Worm (Caenorhabditis elegans) whole organism, L3 larva: Measurements from ENCODE around the gene C07E3.3.

ENCODE experiments used
- R02D3.7 ChIP-seq: fragments of 150-350 bp; optimal IDR thresholded peaks from 2 replicates; lab custom pipeline; 2014; ENCODE audit warnings: missing biosample characterization, missing genetic modification characterization
- ZK546.5 ChIP-seq: sonication (generic microtip); optimal IDR thresholded peaks from 2 replicates; lab custom pipeline; 2017; ENCODE audit warnings: missing biosample characterization, missing genetic modification characterization
- aly-2 ChIP-seq: fragments of 150-350 bp; optimal IDR thresholded peaks from 2 replicates; lab custom pipeline; 2014; ENCODE audit warnings: missing biosample characterization, missing genetic modification characterization
- ama-1 ChIP-seq: fragments of 150-350 bp; optimal IDR thresholded peaks from 2 replicates; lab custom pipeline; 2018
- ceh-28 ChIP-seq: fragments of 150-350 bp; optimal IDR thresholded peaks from 2 replicates; lab custom pipeline; 2014; ENCODE audit warnings: missing biosample characterization, missing genetic modification reagents, missing genetic modification characterization
- ceh-9 ChIP-seq: sonication (generic microtip); optimal IDR thresholded peaks from 2 replicates; lab custom pipeline; 2018; ENCODE audit warnings: missing biosample characterization, missing genetic modification characterization
- daf-12 ChIP-seq: fragments of 150-350 bp; optimal IDR thresholded peaks from 2 replicates; lab custom pipeline; 2014; ENCODE audit warnings: missing biosample characterization, missing genetic modification reagents, missing genetic modification characterization
- elt-2 ChIP-seq: sonication (generic microtip); optimal IDR thresholded peaks from 2 replicates; lab custom pipeline; 2016; ENCODE audit warnings: missing genetic modification reagents, mild to moderate bottlenecking, missing genetic modification characterization, missing compliant biosample characterization
- elt-3 ChIP-seq, 3 experiments: fragments of 150-350 bp in 1 of 3; sonication (generic microtip) in 2 of 3; optimal IDR thresholded peaks; 2 replicates in 2 of 3; 4 replicates in 1 of 3; lab custom pipeline; 2014 to 2017; ENCODE audit warnings: missing biosample characterization in 3 of 3, missing genetic modification characterization in 3 of 3
- eor-1 ChIP-seq, 2 experiments: fragments of 150-350 bp; optimal IDR thresholded peaks; 2 replicates each; lab custom pipeline; 2014 to 2018; ENCODE audit warnings: missing biosample characterization in 2 of 2, missing genetic modification characterization in 2 of 2
- fkh-10 ChIP-seq: sonication (generic microtip); optimal IDR thresholded peaks from 2 replicates; lab custom pipeline; 2017; ENCODE audit warnings: missing biosample characterization, missing genetic modification reagents, missing genetic modification characterization
- fkh-2 ChIP-seq: fragments of 150-350 bp; optimal IDR thresholded peaks from 2 replicates; lab custom pipeline; 2014; ENCODE audit warnings: missing biosample characterization, missing genetic modification reagents, missing genetic modification characterization
- hmg-11 ChIP-seq: sonication (generic microtip); optimal IDR thresholded peaks from 2 replicates; lab custom pipeline; 2016; ENCODE audit warnings: missing genetic modification characterization, missing compliant biosample characterization
- lin-15B ChIP-seq: fragments of 150-350 bp; optimal IDR thresholded peaks from 2 replicates; lab custom pipeline; 2014; ENCODE audit warnings: missing biosample characterization, missing genetic modification characterization
- lsy-12 ChIP-seq: sonication (generic microtip); optimal IDR thresholded peaks from 2 replicates; lab custom pipeline; 2016; ENCODE audit warnings: mild to moderate bottlenecking, missing genetic modification characterization, missing compliant biosample characterization
- mdl-1 ChIP-seq: fragments of 150-350 bp; optimal IDR thresholded peaks from 2 replicates; lab custom pipeline; 2014; ENCODE audit warnings: missing biosample characterization, missing genetic modification characterization
- mml-1 ChIP-seq: fragments of 150-350 bp; sonication (generic microtip); optimal IDR thresholded peaks from 3 replicates; lab custom pipeline; 2014; ENCODE audit warnings: missing biosample characterization, missing genetic modification characterization
- nfya-1 ChIP-seq: sonication (generic microtip); optimal IDR thresholded peaks from 2 replicates; lab custom pipeline; 2017; ENCODE audit warnings: missing genetic modification characterization, mild to moderate bottlenecking, missing compliant biosample characterization, antibody characterized with exemption, moderate library complexity; ENCODE audit not compliant: insufficient read depth
- nhr-11 ChIP-seq: fragments of 150-350 bp; optimal IDR thresholded peaks from 2 replicates; lab custom pipeline; 2014; ENCODE audit warnings: missing biosample characterization, missing genetic modification characterization
- nhr-12 ChIP-seq: fragments of 150-350 bp; optimal IDR thresholded peaks from 2 replicates; lab custom pipeline; 2014; ENCODE audit warnings: missing biosample characterization, missing genetic modification characterization
- nhr-23 ChIP-seq: fragments of 150-350 bp; optimal IDR thresholded peaks from 2 replicates; lab custom pipeline; 2014; ENCODE audit warnings: missing biosample characterization, missing genetic modification reagents, missing genetic modification characterization
- nhr-237 ChIP-seq: fragments of 150-350 bp; optimal IDR thresholded peaks from 2 replicates; lab custom pipeline; 2014; ENCODE audit warnings: missing biosample characterization, missing genetic modification characterization
- nhr-25 ChIP-seq: sonication (generic microtip); optimal IDR thresholded peaks from 2 replicates; lab custom pipeline; 2017; ENCODE audit warnings: missing biosample characterization, missing genetic modification characterization
- nhr-43 ChIP-seq: sonication (generic microtip); optimal IDR thresholded peaks from 2 replicates; lab custom pipeline; 2016; ENCODE audit warnings: mild to moderate bottlenecking, missing genetic modification characterization, missing compliant biosample characterization; ENCODE audit not compliant: poor library complexity, severe bottlenecking
- nhr-67 ChIP-seq: fragments of 150-350 bp; optimal IDR thresholded peaks from 2 replicates; lab custom pipeline; 2014; ENCODE audit warnings: missing biosample characterization, missing genetic modification characterization
- nhr-76 ChIP-seq: fragments of 150-350 bp; sonication (generic microtip); optimal IDR thresholded peaks from 5 replicates; lab custom pipeline; 2014; ENCODE audit warnings: missing biosample characterization, missing genetic modification characterization
- pha-4 ChIP-seq: fragments of 150-350 bp; optimal IDR thresholded peaks from 2 replicates; lab custom pipeline; 2014; ENCODE audit warnings: missing biosample characterization, missing genetic modification reagents, missing genetic modification characterization
- sea-2 ChIP-seq: fragments of 150-350 bp; sonication (generic microtip); optimal IDR thresholded peaks from 4 replicates; lab custom pipeline; 2014; ENCODE audit warnings: missing biosample characterization, missing genetic modification reagents, missing genetic modification characterization
- skn-1 ChIP-seq: fragments of 150-350 bp; optimal IDR thresholded peaks from 2 replicates; lab custom pipeline; 2014; ENCODE audit warnings: missing biosample characterization, missing genetic modification characterization
- snpc-4 ChIP-seq: fragments of 150-350 bp; optimal IDR thresholded peaks from 2 replicates; lab custom pipeline; 2014; ENCODE audit warnings: missing biosample characterization, missing genetic modification characterization
- tbx-2 ChIP-seq: sonication (generic microtip); optimal IDR thresholded peaks from 2 replicates; lab custom pipeline; 2016; ENCODE audit warnings: mild to moderate bottlenecking, missing genetic modification characterization, missing compliant biosample characterization
- unc-62 ChIP-seq: fragments of 150-350 bp; sonication (generic microtip); optimal IDR thresholded peaks from 4 replicates; lab custom pipeline; 2014; ENCODE audit warnings: missing biosample characterization, missing genetic modification reagents, missing genetic modification characterization
- ztf-11 ChIP-seq: fragments of 150-350 bp; optimal IDR thresholded peaks from 2 replicates; lab custom pipeline; 2014; ENCODE audit warnings: missing biosample characterization, missing genetic modification characterization

The C07E3.3 gene

ce11 chrII:10367202-10367601, 9.9 kb upstream of the C07E3.3 start, which contains the start of gene ceh-57:
Gene ceh-57, minus strand, starts transcription at chrII:10367296.
- TF ChIP-seq nhr-43 (tag; lab: Kevin White, UChicago) (no peak), nhr-25 (tag; lab: Kevin White, UChicago) (no peak), sea-2 (no peak), mdl-1 (tag; lab: Kevin White, UChicago) (no peak), nhr-12 (no peak), elt-2 (tag; lab: Kevin White, UChicago) (no peak), ceh-28 (no peak), ama-1 (lab: Kevin White, UChicago) (no peak), snpc-4 (tag; lab: Kevin White, UChicago) (no peak), ceh-9 (tag; lab: Kevin White, UChicago) (no peak), nhr-23 (tag; lab: Kevin White, UChicago) (no peak), skn-1 (tag; lab: Kevin White, UChicago) (no peak), fkh-2 (tag; lab: Kevin White, UChicago) (no peak), nhr-76 (no peak)

- TF ChIP-seq lsy-12 (tag; lab: Kevin White, UChicago): no peak
- no peak for TF ChIP-seq nhr-12
- no peak for TF ChIP-seq ztf-11
- TF ChIP-seq nhr-25 (tag; lab: Kevin White, UChicago): no peak
- TF ChIP-seq ceh-28: no peak
- no peak for TF ChIP-seq elt-3 (tag; optimal IDR thresholded peaks at IDR 0.05; lab: Kevin White, UChicago)
- no peak for TF ChIP-seq nhr-237 (tag; lab: Kevin White, UChicago)
Measured at ce11 chrII:10360487-10360886, 3.2 kb upstream of the C07E3.3 start, which contains the start of gene C07E3.4. Gene C07E3.4, plus strand, starts transcription at chrII:10360787.

ce11 chrII:10351963-10352362, 5.4 kb downstream of the C07E3.3 start, which contains the start of gene C07E3.8:
Gene C07E3.8, plus strand, starts transcription at chrII:10352263.
- no peak for TF ChIP-seq daf-12 (tag; lab: Kevin White, UChicago)
- no peak for TF ChIP-seq ama-1 (lab: Kevin White, UChicago)
- TF ChIP-seq fkh-10 (GFP tag; lab: Kevin White, UChicago): no peak
- TF ChIP-seq nhr-237 (tag; lab: Kevin White, UChicago): no peak
- TF ChIP-seq mdl-1 (tag; lab: Kevin White, UChicago): no peak
- no peak for TF ChIP-seq fkh-2 (tag; lab: Kevin White, UChicago)
- no peak for TF ChIP-seq lsy-12 (tag; lab: Kevin White, UChicago)
- no peak for TF ChIP-seq elt-3 (tag; optimal IDR thresholded peaks at IDR 0.05; lab: Kevin White, UChicago)
- TF ChIP-seq ztf-11: no peak
- TF ChIP-seq nhr-11 (tag; lab: Kevin White, UChicago): no peak
- TF ChIP-seq skn-1 (tag; lab: Kevin White, UChicago): no peak
- no peak for TF ChIP-seq pha-4 (tag; lab: Kevin White, UChicago)
- no peak for TF ChIP-seq mml-1 (tag; lab: Kevin White, UChicago)
- no peak for TF ChIP-seq nfya-1
- TF ChIP-seq nhr-43 (tag; lab: Kevin White, UChicago): no peak
- no peak for TF ChIP-seq tbx-2 (tag; lab: Kevin White, UChicago)

ce11 chrII:10350487-10350886, 6.8 kb downstream of the C07E3.3 start, which contains the start of gene C07E3.9:
Gene C07E3.9, plus strand, starts transcription at chrII:10350756.
- TF ChIP-seq snpc-4 (tag; lab: Kevin White, UChicago) (no peak), R02D3.7 (tag; lab: Kevin White, UChicago) (peak; percentile 1), lin-15B (peak; percentile 72), nhr-11 (tag; lab: Kevin White, UChicago) (no peak), aly-2 (tag; lab: Kevin White, UChicago) (no peak), nhr-23 (tag; lab: Kevin White, UChicago) (peak; percentile 23), pha-4 (tag; lab: Kevin White, UChicago) (peak; percentile 39)

ce11 chrII:10349915-10350314, 7.4 kb downstream of the C07E3.3 start, which contains the start of gene stip-1:
Gene stip-1, minus strand, starts transcription at chrII:10350012.
- TF ChIP-seq ceh-28: no peak
- no peak for TF ChIP-seq nhr-67 (tag; lab: Kevin White, UChicago)
- TF ChIP-seq pha-4 (tag; lab: Kevin White, UChicago): no peak
- no peak for TF ChIP-seq nfya-1
- no peak for TF ChIP-seq lin-15B
- no peak for TF ChIP-seq unc-62 (GFP tag; lab: Kevin White, UChicago)
- no peak for TF ChIP-seq aly-2 (tag; lab: Kevin White, UChicago)
- no peak for TF ChIP-seq snpc-4 (tag; lab: Kevin White, UChicago)
- no peak for TF ChIP-seq nhr-76
- TF ChIP-seq hmg-11 (tag; lab: Kevin White, UChicago): no peak
- no peak for TF ChIP-seq nhr-23 (tag; lab: Kevin White, UChicago)
- no peak for TF ChIP-seq ZK546.5 (tag; lab: Kevin White, UChicago)
- no peak for TF ChIP-seq eor-1 (tag; optimal IDR thresholded peaks at IDR 0.05; lab: Kevin White, UChicago)
- no peak for TF ChIP-seq ama-1 (lab: Kevin White, UChicago)
